Worm (Caenorhabditis elegans) whole organism, L3 larva: ENCODE results near the gene C28H8.8.

ENCODE experiments used
- nfya-1 ChIP-seq: sonication (generic microtip); optimal IDR thresholded peaks from 2 replicates; lab custom pipeline; 2017; ENCODE audit warnings: missing genetic modification characterization, mild to moderate bottlenecking, missing compliant biosample characterization, antibody characterized with exemption, moderate library complexity; ENCODE audit not compliant: insufficient read depth
- nhr-28 ChIP-seq: fragments of 150-350 bp; optimal IDR thresholded peaks from 2 replicates; lab custom pipeline; 2014; ENCODE audit warnings: missing biosample characterization, missing genetic modification characterization
- unc-39 ChIP-seq: sonication (generic microtip); optimal IDR thresholded peaks from 4 replicates; lab custom pipeline; 2017; ENCODE audit warnings: missing biosample characterization, missing genetic modification characterization
- ztf-4 ChIP-seq: fragments of 150-350 bp; optimal IDR thresholded peaks from 2 replicates; lab custom pipeline; 2014; ENCODE audit warnings: missing biosample characterization, missing genetic modification characterization

DNA sequence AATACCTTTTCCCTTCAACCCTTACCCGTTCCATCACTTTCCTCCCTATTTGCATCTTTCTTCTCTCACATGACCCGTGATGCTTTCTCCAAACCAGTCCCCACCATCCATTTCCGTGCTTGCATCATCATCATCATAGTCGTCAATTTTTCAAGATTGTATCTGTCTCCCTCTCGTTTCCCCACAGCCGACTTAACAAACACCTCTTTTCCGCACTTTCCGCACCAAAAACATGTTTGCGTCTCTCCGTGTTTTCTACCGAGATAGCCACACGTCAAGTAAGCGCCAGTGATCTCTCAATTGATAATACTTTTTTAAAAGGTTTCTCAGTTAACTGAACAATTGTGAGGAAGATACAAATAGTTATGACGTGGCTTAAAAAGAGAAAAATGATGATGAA is 49.4 kb upstream of the C28H8.8 start:
- TF ChIP-seq nfya-1 (tag; lab: Kevin White, UChicago) (peak; percentile 83), unc-39 (tag; lab: Kevin White, UChicago) (no peak), nhr-28 (tag; lab: Kevin White, UChicago) (no peak), ztf-4 (tag; lab: Kevin White, UChicago) (peak; percentile 14)
